Worm (Caenorhabditis elegans) whole organism, young adult: ENCODE results near the gene ugt-7.

Source experiments
- F10E7.11 ChIP-seq: sonication (generic microtip); optimal IDR thresholded peaks from 2 replicates; lab custom pipeline; 2017; ENCODE audit warnings: mild to moderate bottlenecking, missing genetic modification characterization, moderate library complexity, missing compliant biosample characterization
- bed-2 ChIP-seq: fragments of 200-800 bp; sonication (Bioruptor generic); IDR thresholded peaks from 2 replicates; pipeline ENCODE4 v1.3.6; 2022; ENCODE audit warnings: missing genetic modification reagents, missing genetic modification characterization, missing compliant biosample characterization
- nfya-2 ChIP-seq: fragments of 200-800 bp; sonication (Bioruptor generic); IDR thresholded peaks from 2 replicates; pipeline ENCODE4 v1.3.6; 2022; ENCODE audit warnings: missing genetic modification reagents, missing genetic modification characterization, missing compliant biosample characterization

DNA sequence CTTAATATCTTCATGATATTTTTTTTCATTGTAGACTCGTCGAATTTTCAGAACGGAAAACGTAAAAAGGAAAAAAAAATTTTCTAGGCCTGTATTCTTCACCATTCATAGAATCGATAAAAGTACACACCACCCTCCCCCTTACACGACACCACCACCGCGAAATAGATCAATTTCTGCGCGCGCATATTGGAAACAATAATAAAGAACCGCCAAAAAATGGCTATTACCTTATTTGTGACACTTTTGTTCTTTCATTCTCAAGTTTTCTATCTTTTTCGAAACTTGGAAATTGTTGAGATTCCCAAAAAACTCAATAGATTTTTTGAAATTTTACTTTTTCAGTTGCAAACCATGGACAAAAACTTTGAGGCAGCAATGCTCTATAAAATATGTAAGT is 25.2 kb downstream of the ugt-7 start, which contains the start of gene F26G5.1:
- TF ChIP-seq nfya-2 (GFP tag; lab: Robert Waterston, UW) (no peak), F10E7.11 (tag; lab: Kevin White, UChicago) (no peak), bed-2 (GFP tag; lab: Robert Waterston, UW) (no peak)
